Worm (Caenorhabditis elegans): ENCODE results near the gene gbb-2.

Gene gbb-2

ce11 chrIV:4505078-4505477 lies 1.5 kb downstream of the gbb-2 start:
- TF ChIP-seq fkh-10 (GFP tag; optimal IDR thresholded peaks at IDR 0.05) (peak; percentile 47), sea-2 (GFP tag; optimal IDR thresholded peaks at IDR 0.05) (no peak)

- no peak for TF ChIP-seq fkh-2 (tag; optimal IDR thresholded peaks at IDR 0.05)
- no peak for TF ChIP-seq ztf-4 (tag; optimal IDR thresholded peaks at IDR 0.05)
- no peak for TF ChIP-seq mml-1 (tag; optimal IDR thresholded peaks at IDR 0.05)
- TF ChIP-seq nhr-76 (tag; optimal IDR thresholded peaks at IDR 0.05) = no peak
Observed at ce11 chrIV:4490148-4490652, 16.3 kb downstream of the gbb-2 start, which contains the start of gene ZK180.7. ZK180.7 (plus strand) TSS chrIV:4490542.

DNA sequence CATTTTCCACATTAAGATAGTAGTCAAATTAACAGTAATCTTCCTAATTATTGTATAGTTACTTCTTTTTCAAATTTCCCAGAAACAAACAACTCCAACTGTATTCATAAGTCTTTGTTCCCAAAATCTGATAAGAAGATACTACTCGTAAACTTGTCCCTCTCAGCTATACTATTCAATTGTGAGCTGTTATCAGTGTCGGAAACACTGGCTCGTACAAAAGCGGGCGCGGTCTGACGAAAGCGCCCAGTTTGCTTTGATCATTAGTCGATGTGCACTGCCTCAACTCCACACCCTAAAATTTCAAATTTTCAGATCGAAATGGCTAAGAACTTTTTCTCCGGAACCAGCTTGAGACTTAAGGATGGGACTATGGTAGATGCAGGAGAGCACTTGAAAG lies 19.8 kb downstream of the gbb-2 start, which contains the start of gene trx-3:
TSS of gene trx-3 (plus strand) at position 291 of the 400 bp plus-strand sequence.
- TF ChIP-seq ztf-4 (tag; optimal IDR thresholded peaks at IDR 0.05) (no peak), lin-15B (tag; optimal IDR thresholded peaks at IDR 0.05) (no peak), mdl-1 (tag; optimal IDR thresholded peaks at IDR 0.05) (no peak), elt-1 (tag; optimal IDR thresholded peaks at IDR 0.05) (no peak), egl-27 (tag; optimal IDR thresholded peaks at IDR 0.05) (no peak), pqm-1 (tag; optimal IDR thresholded peaks at IDR 0.05) (peak; percentile 86), fos-1 (tag; optimal IDR thresholded peaks at IDR 0.05) (no peak), unc-39 (tag; optimal IDR thresholded peaks at IDR 0.05) (no peak), egl-5 (tag; optimal IDR thresholded peaks at IDR 0.05) (no peak), lsy-12 (tag; optimal IDR thresholded peaks at IDR 0.05) (no peak), pha-4 (tag; optimal IDR thresholded peaks at IDR 0.05) (peak; percentile 36), ztf-11 (tag; optimal IDR thresholded peaks at IDR 0.05) (no peak), eor-1 (tag; optimal IDR thresholded peaks at IDR 0.05) (no peak), ceh-16 (tag; optimal IDR thresholded peaks at IDR 0.05) (no peak), snpc-4 (tag; optimal IDR thresholded peaks at IDR 0.05) (no peak), nhr-25 (tag; optimal IDR thresholded peaks at IDR 0.05) (no peak), nhr-77 (tag; optimal IDR thresholded peaks at IDR 0.05) (no peak), unc-62 (GFP tag; optimal IDR thresholded peaks at IDR 0.05) (no peak), elt-2 (tag; optimal IDR thresholded peaks at IDR 0.05) (peak; percentile 82)

DNA sequence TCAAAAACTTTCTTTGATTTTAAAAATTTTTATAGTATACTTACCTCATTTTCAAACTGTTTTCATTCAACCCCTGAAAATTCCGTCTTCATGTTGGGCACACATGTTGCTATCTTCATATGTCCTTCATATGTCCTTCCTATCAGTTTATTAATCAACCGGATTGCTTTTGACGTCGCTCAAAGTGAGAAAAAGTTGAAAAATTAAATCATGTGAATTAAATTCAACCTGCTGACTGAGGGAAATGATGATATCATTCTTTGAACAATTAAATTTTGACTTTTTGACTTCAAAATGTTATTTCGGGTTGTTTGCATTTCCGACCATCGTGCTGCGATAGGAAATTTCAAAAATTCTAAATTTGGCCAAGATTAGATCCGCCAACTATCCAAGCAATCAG lies 22.0 kb downstream of the gbb-2 start:
- TF ChIP-seq lsy-12 (tag; optimal IDR thresholded peaks at IDR 0.05) (no peak), elt-2 (tag; optimal IDR thresholded peaks at IDR 0.05) (peak; percentile 73), ceh-82 (tag; optimal IDR thresholded peaks at IDR 0.05) (no peak), pqm-1 (tag; optimal IDR thresholded peaks at IDR 0.05) (peak; percentile 78)

ce11 chrIV:4482531-4482930 lies 24.0 kb downstream of the gbb-2 start, which contains the start of gene M01H9.4:
M01H9.4 (minus strand) TSS chrIV:4482909.
- TF ChIP-seq egl-5 (tag; optimal IDR thresholded peaks at IDR 0.05) = no peak
- peak; percentile 60 for TF ChIP-seq ceh-28 (tag; optimal IDR thresholded peaks at IDR 0.05)
- no peak for TF ChIP-seq sea-2 (GFP tag; optimal IDR thresholded peaks at IDR 0.05)
- peak; percentile 97 for TF ChIP-seq elt-2 (tag; optimal IDR thresholded peaks at IDR 0.05)
- peak; percentile 82 for TF ChIP-seq pqm-1 (tag; optimal IDR thresholded peaks at IDR 0.05)
- no peak for TF ChIP-seq nhr-43 (tag; optimal IDR thresholded peaks at IDR 0.05; ENCODE audit: poor library complexity, severe bottlenecking)
- TF ChIP-seq pha-4 (tag; optimal IDR thresholded peaks at IDR 0.05) = peak; percentile 55
- peak; percentile 70 for TF ChIP-seq jun-1 (tag; optimal IDR thresholded peaks at IDR 0.05)
- no peak for TF ChIP-seq ceh-9 (tag; optimal IDR thresholded peaks at IDR 0.05)

DNA sequence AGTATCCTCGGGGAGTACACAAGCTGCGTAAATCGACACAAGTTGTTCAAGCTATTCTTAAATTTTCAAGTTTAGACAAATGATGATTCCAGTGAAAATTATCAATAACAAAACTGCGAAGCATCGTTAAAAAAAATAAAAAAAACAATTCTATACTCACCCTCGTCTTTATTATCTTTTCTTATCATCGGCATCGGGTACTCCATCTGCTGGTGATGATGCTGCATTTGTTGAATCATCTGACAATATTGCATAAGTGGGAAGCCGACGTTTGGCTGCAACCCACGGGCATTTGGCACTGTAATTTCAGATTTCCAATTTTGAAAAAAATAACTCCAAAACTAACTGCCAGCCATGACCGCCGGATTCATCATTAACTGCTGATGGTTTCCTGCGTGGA lies 25.2 kb downstream of the gbb-2 start:
- peak; percentile 22 for TF ChIP-seq pqm-1 (tag; optimal IDR thresholded peaks at IDR 0.05)
- TF ChIP-seq egl-27 (tag; optimal IDR thresholded peaks at IDR 0.05) = no peak
- TF ChIP-seq elt-2 (tag; optimal IDR thresholded peaks at IDR 0.05) = peak; percentile 59
- no peak for TF ChIP-seq zag-1 (tag; optimal IDR thresholded peaks at IDR 0.05)

DNA sequence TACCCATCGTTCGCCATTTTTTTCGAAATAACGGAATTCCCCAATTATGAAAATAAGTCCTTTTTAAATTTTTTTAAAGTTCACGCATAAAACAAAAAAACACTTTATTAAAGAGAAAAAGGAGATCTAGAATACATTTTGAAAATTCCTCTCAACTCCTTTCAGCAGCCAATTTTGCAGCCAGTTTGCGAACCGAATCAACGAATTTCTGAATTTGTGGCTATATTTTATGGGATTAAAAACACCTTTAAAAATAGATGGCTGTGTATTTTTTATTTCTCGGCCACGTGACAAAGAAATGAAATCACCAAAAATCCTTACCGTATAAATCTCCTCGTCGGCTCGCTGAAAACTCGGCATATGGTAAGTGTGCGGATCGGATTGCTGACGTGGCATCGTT lies 26.5 kb downstream of the gbb-2 start, which contains the start of gene M01H9.10:
TSS of gene M01H9.10 (minus strand) at position 101 of the 400 bp plus-strand sequence.
- TF ChIP-seq ceh-28 (tag; optimal IDR thresholded peaks at IDR 0.05) (no peak), fos-1 (tag; optimal IDR thresholded peaks at IDR 0.05) (no peak)
